Fruit fly (Drosophila melanogaster): ENCODE measurements around the gene comm2.
A peak's percentile ranks its signal among the peaks of the same experiment; 100 is the strongest.

The comm2 gene

dm6 chr3L:15670455-15670854 is 29.2 kb downstream of the comm2 start (continued):
- TF ChIP-seq Oli (tag; optimal IDR thresholded peaks at IDR 0.05) (no peak), CG4404 (GFP tag; IDR thresholded peaks at IDR 0.05) (peak; percentile 69), CG14965 (GFP tag; optimal IDR thresholded peaks at IDR 0.05; ENCODE audit: borderline replicate concordance) (no peak), cad (GFP tag; optimal IDR thresholded peaks at IDR 0.05) (no peak), CG7357 (GFP tag; IDR thresholded peaks at IDR 0.05) (no peak), CG11504 (tag; optimal IDR thresholded peaks at IDR 0.05) (no peak), YL-1 (GFP tag; optimal IDR thresholded peaks at IDR 0.05) (no peak), zfh2 (GFP tag; optimal IDR thresholded peaks at IDR 0.05) (no peak), CG1233 (GFP tag; optimal IDR thresholded peaks at IDR 0.05) (no peak), pho (GFP tag; optimal IDR thresholded peaks at IDR 0.05) (no peak), zen (tag; optimal IDR thresholded peaks at IDR 0.05) (peak; percentile 73), D (optimal IDR thresholded peaks at IDR 0.05) (no peak), D (GFP tag; optimal IDR thresholded peaks at IDR 0.05) (peak; percentile 29), ken (GFP tag; IDR thresholded peaks at IDR 0.05) (no peak), Lim3 (GFP tag; IDR thresholded peaks at IDR 0.05) (no peak), Ets65A (GFP tag) (no peak), trem (tag; optimal IDR thresholded peaks at IDR 0.05) (peak; percentile 8), Bgb (GFP tag; IDR thresholded peaks at IDR 0.05; ENCODE audit: partially characterized antibody) (no peak), CG30431 (GFP tag; optimal IDR thresholded peaks at IDR 0.05) (no peak), Camta (GFP tag; optimal IDR thresholded peaks at IDR 0.05) (no peak), ap (GFP tag; IDR thresholded peaks at IDR 0.05) (no peak), tgo (GFP tag; IDR thresholded peaks at IDR 0.05) (no peak), nerfin-1 (tag; optimal IDR thresholded peaks at IDR 0.05) (no peak), Dip3 (GFP tag; optimal IDR thresholded peaks at IDR 0.05) (no peak), CG12219 (GFP tag; optimal IDR thresholded peaks at IDR 0.05) (no peak), CG11093 (GFP tag; IDR thresholded peaks at IDR 0.05) (no peak), CG13624 (GFP tag; optimal IDR thresholded peaks at IDR 0.05) (no peak), Lpt (GFP tag; optimal IDR thresholded peaks at IDR 0.05) (no peak), CG10565 (GFP tag; optimal IDR thresholded peaks at IDR 0.05) (no peak), Scr (GFP tag; IDR thresholded peaks at IDR 0.05; ENCODE audit: partially characterized antibody) (no peak), unc-4 (GFP tag; IDR thresholded peaks at IDR 0.05; ENCODE audit: partially characterized antibody) (no peak), cg (GFP tag; optimal IDR thresholded peaks at IDR 0.05) (no peak), CG9215 (GFP tag; IDR thresholded peaks at IDR 0.05) (no peak), CG16863 (GFP tag; optimal IDR thresholded peaks at IDR 0.05) (no peak), sob (GFP tag; IDR thresholded peaks at IDR 0.05) (no peak), Opbp (GFP tag; IDR thresholded peaks at IDR 0.05; ENCODE audit: partially characterized antibody) (no peak), CG10209 (GFP tag; optimal IDR thresholded peaks at IDR 0.05) (no peak), gcm (GFP tag; optimal IDR thresholded peaks at IDR 0.05) (no peak), CG6683 (GFP tag; optimal IDR thresholded peaks at IDR 0.05) (no peak), sna (GFP tag; IDR thresholded peaks at IDR 0.05; ENCODE audit: partially characterized antibody) (no peak), Hsf (GFP tag; optimal IDR thresholded peaks at IDR 0.05) (no peak), ci (GFP tag; IDR thresholded peaks at IDR 0.05) (no peak), CG7745 (tag; optimal IDR thresholded peaks at IDR 0.05) (no peak), CG17186 (GFP tag; optimal IDR thresholded peaks at IDR 0.05) (no peak), hb (GFP tag; IDR thresholded peaks at IDR 0.05; ENCODE audit: partially characterized antibody) (no peak), sens (GFP tag) (peak; percentile 42), CG11456 (GFP tag; IDR thresholded peaks at IDR 0.05) (no peak), Nf-YA (GFP tag; IDR thresholded peaks at IDR 0.05) (no peak), CG10959 (GFP tag; IDR thresholded peaks at IDR 0.05) (peak; percentile 48; the same call in 1 of the 2 replicates), CG11696 (GFP tag; IDR thresholded peaks at IDR 0.05) (no peak), CG3847 (GFP tag; IDR thresholded peaks at IDR 0.05) (no peak), z (GFP tag; IDR thresholded peaks at IDR 0.05) (no peak), Ada2b (GFP tag; IDR thresholded peaks at IDR 0.05) (no peak)
